Worm (Caenorhabditis elegans) whole organism, L4 larva: Measurements from ENCODE around the gene F13A7.7.
A peak's percentile ranks its signal among the peaks of the same experiment; 100 is the strongest.

ENCODE experiments used
- F26F4.8 ChIP-seq: fragments of 200-800 bp; sonication (Bioruptor generic); conservative IDR thresholded peaks from 2 replicates; pipeline ENCODE4 v1.3.6; 2022; ENCODE audit warnings: missing genetic modification characterization, missing compliant biosample characterization
- T20F7.1 ChIP-seq: fragments of 200-800 bp; sonication (Bioruptor generic); optimal IDR thresholded peaks from 2 replicates; lab custom pipeline; 2018; ENCODE audit warnings: mild to moderate bottlenecking, missing genetic modification characterization, missing compliant biosample characterization
- T26A8.4 ChIP-seq: fragments of 200-800 bp; sonication (Bioruptor generic); IDR thresholded peaks from 2 replicates; pipeline ENCODE4 v1.3.6; 2022; ENCODE audit warnings: missing genetic modification characterization, missing compliant biosample characterization
- ZK546.5 ChIP-seq, 2 experiments: sonication (generic microtip); optimal IDR thresholded peaks; 2 replicates each; lab custom pipeline; 2017; ENCODE audit warnings: missing biosample characterization in 2 of 2, missing genetic modification characterization in 2 of 2
- aha-1 ChIP-seq: fragments of 150-350 bp; peaks from one replicate; lab custom pipeline; 2014; ENCODE audit warnings: missing biosample characterization, missing genetic modification characterization
- ceh-20 ChIP-seq: fragments of 200-800 bp; sonication (Bioruptor generic); IDR thresholded peaks from 2 replicates; pipeline ENCODE4 v1.3.6; 2022; ENCODE audit warnings: missing genetic modification reagents, missing genetic modification characterization, missing compliant biosample characterization
- ceh-28 ChIP-seq: fragments of 150-350 bp; optimal IDR thresholded peaks from 2 replicates; lab custom pipeline; 2014; ENCODE audit warnings: missing biosample characterization, missing genetic modification reagents, missing genetic modification characterization
- ceh-82 ChIP-seq: sonication (generic microtip); optimal IDR thresholded peaks from 2 replicates; lab custom pipeline; 2017; ENCODE audit warnings: missing biosample characterization, missing genetic modification characterization
- daf-12 ChIP-seq: fragments of 150-350 bp; optimal IDR thresholded peaks from 2 replicates; lab custom pipeline; 2014; ENCODE audit warnings: missing biosample characterization, missing genetic modification reagents, missing genetic modification characterization
- daf-16 ChIP-seq, 3 experiments: sonication (generic microtip); optimal IDR thresholded peaks; 2 replicates each; lab custom pipeline; 2016 to 2017; ENCODE audit warnings: missing genetic modification characterization in 3 of 3, missing genetic modification reagents in 3 of 3, mild to moderate bottlenecking in 2 of 3, missing compliant biosample characterization in 2 of 3, missing biosample characterization in 1 of 3, moderate library complexity in 1 of 3
- daf-8 ChIP-seq: fragments of 200-800 bp; sonication (Bioruptor generic); IDR thresholded peaks from 2 replicates; pipeline ENCODE4 v1.3.6; 2022; ENCODE audit warnings: missing genetic modification characterization, missing compliant biosample characterization
- dmd-6 ChIP-seq: fragments of 200-800 bp; sonication (Bioruptor generic); IDR thresholded peaks from 2 replicates; pipeline ENCODE4 v1.3.6; 2022; ENCODE audit warnings: missing genetic modification reagents, missing genetic modification characterization, missing compliant biosample characterization
- dmd-9 ChIP-seq: fragments of 200-800 bp; sonication (Bioruptor generic); IDR thresholded peaks from 2 replicates; pipeline ENCODE4 v1.3.6; 2022; ENCODE audit warnings: missing genetic modification reagents, missing genetic modification characterization, missing compliant biosample characterization
- dve-1 ChIP-seq: sonication (generic microtip); optimal IDR thresholded peaks from 2 replicates; lab custom pipeline; 2017; ENCODE audit warnings: antibody characterized with exemption, mild to moderate bottlenecking, missing genetic modification characterization, missing compliant biosample characterization; ENCODE audit not compliant: insufficient read depth
- egl-27 ChIP-seq: sonication (generic microtip); optimal IDR thresholded peaks from 3 replicates; lab custom pipeline; 2017; ENCODE audit warnings: missing biosample characterization, missing genetic modification reagents, missing genetic modification characterization
- fkh-10 ChIP-seq: fragments of 150-350 bp; optimal IDR thresholded peaks from 2 replicates; lab custom pipeline; 2014; ENCODE audit warnings: missing biosample characterization, missing genetic modification reagents, missing genetic modification characterization
- hif-1 ChIP-seq, 2 experiments: sonication (generic microtip); optimal IDR thresholded peaks; 2 replicates each; lab custom pipeline; 2016 to 2017; ENCODE audit warnings: missing compliant biosample characterization in 2 of 2, missing genetic modification characterization in 2 of 2, missing genetic modification reagents in 2 of 2, missing genotype in 2 of 2, mild to moderate bottlenecking in 1 of 2
- hlh-11 ChIP-seq: fragments of 200-800 bp; sonication (Bioruptor generic); optimal IDR thresholded peaks from 2 replicates; lab custom pipeline; 2018; ENCODE audit warnings: mild to moderate bottlenecking, missing genetic modification characterization, missing compliant biosample characterization
- hlh-30 ChIP-seq: sonication (generic microtip); optimal IDR thresholded peaks from 2 replicates; lab custom pipeline; 2017; ENCODE audit warnings: antibody characterized with exemption, mild to moderate bottlenecking, missing genetic modification characterization, missing compliant biosample characterization; ENCODE audit not compliant: insufficient read depth
- hmg-1.1 ChIP-seq: fragments of 200-800 bp; sonication (Bioruptor generic); IDR thresholded peaks from 2 replicates; pipeline ENCODE4 v1.3.6; 2022; ENCODE audit warnings: missing genetic modification reagents, missing genetic modification characterization, missing compliant biosample characterization
- lin-13 ChIP-seq: fragments of 150-350 bp; optimal IDR thresholded peaks from 2 replicates; lab custom pipeline; 2014; ENCODE audit warnings: missing biosample characterization, missing genetic modification reagents, missing genetic modification characterization
- lin-39 ChIP-seq: fragments of 150-350 bp; optimal IDR thresholded peaks from 2 replicates; lab custom pipeline; 2014; ENCODE audit warnings: missing biosample characterization, missing genetic modification reagents, missing genetic modification characterization
- lsy-2 ChIP-seq, 2 experiments: fragments of 150-350 bp in 1 of 2; sonication (generic microtip) in 1 of 2; optimal IDR thresholded peaks; 2 replicates each; lab custom pipeline; 2014 to 2017; ENCODE audit warnings: missing biosample characterization in 2 of 2, missing genetic modification characterization in 2 of 2
- madf-5 ChIP-seq, 2 experiments: fragments of 200-800 bp; sonication (Bioruptor generic); IDR thresholded peaks; 2 replicates each; pipeline ENCODE4 v1.3.6; 2022; ENCODE audit warnings: missing compliant biosample characterization in 2 of 2, missing genetic modification characterization in 2 of 2
- mdl-1 ChIP-seq, 2 experiments: fragments of 150-350 bp in 1 of 2; sonication (generic microtip) in 1 of 2; optimal IDR thresholded peaks; 2 replicates each; lab custom pipeline; 2014 to 2017; ENCODE audit warnings: missing biosample characterization in 2 of 2, missing genetic modification characterization in 2 of 2
- mep-1 ChIP-seq: fragments of 150-350 bp; sonication (generic microtip); optimal IDR thresholded peaks from 3 replicates; lab custom pipeline; 2014; ENCODE audit warnings: missing biosample characterization, missing genetic modification characterization
- mes-2 ChIP-seq: sonication (generic microtip); optimal IDR thresholded peaks from 2 replicates; lab custom pipeline; 2016; ENCODE audit warnings: missing genotype, mild to moderate bottlenecking, missing genetic modification characterization, missing compliant biosample characterization; ENCODE audit not compliant: poor library complexity, severe bottlenecking
- mxl-3 ChIP-seq: fragments of 200-800 bp; sonication (Bioruptor generic); optimal IDR thresholded peaks from 2 replicates; lab custom pipeline; 2018; ENCODE audit warnings: mild to moderate bottlenecking, missing genetic modification characterization, missing compliant biosample characterization
- nhr-102 ChIP-seq: sonication (generic microtip); optimal IDR thresholded peaks from 2 replicates; lab custom pipeline; 2016; ENCODE audit warnings: mild to moderate bottlenecking, missing genetic modification characterization, moderate library complexity, missing compliant biosample characterization
- nhr-11 ChIP-seq: fragments of 150-350 bp; optimal IDR thresholded peaks from 2 replicates; lab custom pipeline; 2014; ENCODE audit warnings: missing biosample characterization, missing genetic modification characterization
- nhr-237 ChIP-seq: sonication (generic microtip); optimal IDR thresholded peaks from 2 replicates; lab custom pipeline; 2017; ENCODE audit warnings: missing biosample characterization, missing genetic modification characterization
- nhr-28 ChIP-seq: fragments of 150-350 bp; optimal IDR thresholded peaks from 2 replicates; lab custom pipeline; 2014; ENCODE audit warnings: missing biosample characterization, missing genetic modification characterization
- nhr-48 ChIP-seq: sonication (generic microtip); optimal IDR thresholded peaks from 2 replicates; lab custom pipeline; 2016; ENCODE audit warnings: mild to moderate bottlenecking, missing genetic modification characterization, missing compliant biosample characterization
- pha-4 ChIP-seq, 2 experiments: fragments of 150-350 bp in 1 of 2; fragments of 200-800 bp in 1 of 2; sonication (Bioruptor generic) in 1 of 2; IDR thresholded peaks in 1 of 2; optimal IDR thresholded peaks in 1 of 2; 2 replicates each; pipeline versions ENCODE4 v1.3.6 to Lab custom; 2014 to 2022; ENCODE audit warnings: missing genetic modification characterization in 2 of 2, missing genetic modification reagents in 2 of 2, missing biosample characterization in 1 of 2, missing compliant biosample characterization in 1 of 2
- php-3 ChIP-seq: fragments of 200-800 bp; sonication (Bioruptor generic); IDR thresholded peaks from 2 replicates; pipeline ENCODE4 v1.3.6; 2022; ENCODE audit warnings: missing genetic modification reagents, missing genetic modification characterization, missing compliant biosample characterization
- pqm-1 ChIP-seq: sonication (generic microtip); optimal IDR thresholded peaks from 2 replicates; lab custom pipeline; 2017; ENCODE audit warnings: missing biosample characterization, missing genetic modification characterization
- rbr-2 ChIP-seq: sonication (generic microtip); optimal IDR thresholded peaks from 2 replicates; lab custom pipeline; 2016; ENCODE audit warnings: missing genotype, missing genetic modification characterization, missing compliant biosample characterization
- saeg-2 ChIP-seq: fragments of 200-800 bp; sonication (Bioruptor generic); IDR thresholded peaks from 2 replicates; pipeline ENCODE4 v1.3.6; 2022; ENCODE audit warnings: missing genetic modification reagents, missing genetic modification characterization, missing compliant biosample characterization
- set-16 ChIP-seq: fragments of 200-800 bp; sonication (Bioruptor generic); IDR thresholded peaks from 2 replicates; pipeline ENCODE4 v1.3.6; 2022; ENCODE audit warnings: missing genetic modification reagents, missing genetic modification characterization, missing compliant biosample characterization
- snpc-1.2 ChIP-seq: fragments of 200-800 bp; sonication (Bioruptor generic); IDR thresholded peaks from 2 replicates; pipeline ENCODE4 v1.3.6; 2022; ENCODE audit warnings: missing genetic modification reagents, missing genetic modification characterization, missing compliant biosample characterization
- snpc-4 ChIP-seq: fragments of 150-350 bp; optimal IDR thresholded peaks from 2 replicates; lab custom pipeline; 2014; ENCODE audit warnings: missing biosample characterization, missing genetic modification characterization
- tra-1 ChIP-seq: fragments of 200-800 bp; sonication (Bioruptor generic); IDR thresholded peaks from 2 replicates; pipeline ENCODE4 v1.3.6; 2022; ENCODE audit warnings: missing genetic modification reagents, missing genetic modification characterization, missing compliant biosample characterization
- unc-39 ChIP-seq: sonication (generic microtip); optimal IDR thresholded peaks from 2 replicates; lab custom pipeline; 2017; ENCODE audit warnings: missing biosample characterization, missing genetic modification characterization
- unc-62 ChIP-seq, 3 experiments: fragments of 150-350 bp in 1 of 3; sonication (generic microtip); optimal IDR thresholded peaks in 2 of 3; peaks in 1 of 3; 1 replicate in 1 of 3; 2 replicates in 2 of 3; lab custom pipeline; 2014 to 2017; ENCODE audit warnings: missing biosample characterization in 3 of 3, missing genetic modification characterization in 3 of 3, missing genetic modification reagents in 3 of 3, missing genotype in 1 of 3

The F13A7.7 gene

ce11 chrV:16352282-16352681 is 31.3 kb downstream of the F13A7.7 start (continued):
- TF ChIP-seq ceh-28 (tag; lab: Kevin White, UChicago) (no peak), unc-62 (GFP tag; optimal IDR thresholded peaks at IDR 0.05 in 1 of 2; lab: Kevin White, UChicago) (peak in 1 of 2 experiments; percentile 42), unc-62 (tag; optimal IDR thresholded peaks at IDR 0.05; lab: Kevin White, UChicago) (no peak), lin-39 (no peak), pha-4 (GFP tag; IDR thresholded peaks at IDR 0.05; lab: Robert Waterston, UW) (no peak), pha-4 (tag; optimal IDR thresholded peaks at IDR 0.05; lab: Kevin White, UChicago) (no peak), snpc-1.2 (GFP tag; lab: Robert Waterston, UW) (no peak), mdl-1 (tag; optimal IDR thresholded peaks at IDR 0.05; lab: Kevin White, UChicago) (peak in 1 of 2 experiments; percentile 76), daf-12 (no peak), ZK546.5 (tag; optimal IDR thresholded peaks at IDR 0.05; lab: Kevin White, UChicago) (no peak), mes-2 (tag; lab: Kevin White, UChicago) (peak; percentile 16), daf-8 (GFP tag; lab: Robert Waterston, UW) (no peak), hmg-1.1 (GFP tag; lab: Robert Waterston, UW) (0 out of 2 replicates have a peak, but pooled peaks have one; percentile 11)

- TF ChIP-seq nhr-237 (no peak), snpc-4 (tag; lab: Kevin White, UChicago) (peak; percentile 23), php-3 (GFP tag; lab: Robert Waterston, UW) (no peak)
These were observed 31.9 kb downstream of the F13A7.7 start for ce11 chrV:16351757-16352156.

ce11 chrV:16350775-16351378 is 32.8 kb downstream of the F13A7.7 start:
- no peak for TF ChIP-seq tra-1
- TF ChIP-seq hlh-11 (tag; lab: Kevin White, UChicago): peak; percentile 87
- TF ChIP-seq lsy-2 (tag; optimal IDR thresholded peaks at IDR 0.05; lab: Kevin White, UChicago): peak in 1 of 2 experiments; percentile 35
- TF ChIP-seq hmg-1.1 (GFP tag; lab: Robert Waterston, UW): peak; percentile 77
- TF ChIP-seq mxl-3: peak; percentile 84
- no peak for TF ChIP-seq ceh-82 (tag; lab: Kevin White, UChicago)
- peak; percentile 50 for TF ChIP-seq set-16 (GFP tag; lab: Robert Waterston, UW)
- TF ChIP-seq T26A8.4 (GFP tag; lab: Robert Waterston, UW): 0 out of 2 replicates have a peak, but pooled peaks have one; percentile 13
- peak; percentile 32 for TF ChIP-seq mes-2 (tag; lab: Kevin White, UChicago)
- TF ChIP-seq nhr-11: peak; percentile 64
- no peak for TF ChIP-seq saeg-2 (GFP tag; lab: Robert Waterston, UW)
- peak; percentile 14 for TF ChIP-seq lin-13 (GFP tag; lab: Kevin White, UChicago)
- peak; percentile 33; the same call in 1 of the 2 replicates for TF ChIP-seq ceh-20
- peak; percentile 45 for TF ChIP-seq mep-1 (tag; lab: Kevin White, UChicago)
- no peak for TF ChIP-seq T20F7.1 (GFP tag; lab: Kevin White, UChicago)
- TF ChIP-seq F26F4.8 (GFP tag; lab: Robert Waterston, UW): no peak
- TF ChIP-seq aha-1 (tag; lab: Kevin White, UChicago): peak; percentile 95
- TF ChIP-seq pqm-1 (tag; lab: Kevin White, UChicago): peak; percentile 42
- no peak for TF ChIP-seq madf-5 (GFP tag; IDR thresholded peaks at IDR 0.05; lab: Robert Waterston, UW)
- no peak for TF ChIP-seq egl-27
- TF ChIP-seq nhr-48 (tag; lab: Kevin White, UChicago): peak; percentile 19
- TF ChIP-seq unc-62 (GFP tag; optimal IDR thresholded peaks at IDR 0.05 in 1 of 2; lab: Kevin White, UChicago): peak in 1 of 2 experiments; percentile 99
- TF ChIP-seq unc-62 (tag; optimal IDR thresholded peaks at IDR 0.05; lab: Kevin White, UChicago): no peak
- TF ChIP-seq unc-39 (tag; lab: Kevin White, UChicago): no peak
- peak; percentile 66 for TF ChIP-seq rbr-2
- TF ChIP-seq fkh-10 (GFP tag; lab: Kevin White, UChicago): peak; percentile 62
- peak; percentile 5 for TF ChIP-seq nhr-102 (tag; lab: Kevin White, UChicago)
- TF ChIP-seq dmd-6 (GFP tag; lab: Robert Waterston, UW): peak; percentile 78
- TF ChIP-seq hlh-30 (tag; lab: Kevin White, UChicago): peak; percentile 79
- TF ChIP-seq nhr-28 (tag; lab: Kevin White, UChicago): peak; percentile 72
- peak; percentile 9 to 75 for TF ChIP-seq mdl-1 (tag; optimal IDR thresholded peaks at IDR 0.05; lab: Kevin White, UChicago)
- peak in 1 of 2 experiments; percentile 39 for TF ChIP-seq hif-1 (tag; optimal IDR thresholded peaks at IDR 0.05; lab: Kevin White, UChicago)
- TF ChIP-seq dmd-9 (GFP tag; lab: Robert Waterston, UW): no peak
- TF ChIP-seq dve-1: peak; percentile 62
- TF ChIP-seq daf-16 (GFP tag; optimal IDR thresholded peaks at IDR 0.05; lab: Kevin White, UChicago): peak in 1 of 2 experiments; percentile 45
- TF ChIP-seq daf-16 (tag; optimal IDR thresholded peaks at IDR 0.05; lab: Kevin White, UChicago): peak; percentile 87
